Fruit fly (Drosophila melanogaster) whole organism, pupa: Measurements from ENCODE around the gene Kots.

Experiments used
- CG10348 ChIP-seq: fragments of 200-800 bp; sonication (Bioruptor generic); IDR thresholded peaks from 2 replicates; pipeline ENCODE4 v1.3.6; 2022; ENCODE audit warnings: missing biosample characterization, missing genetic modification characterization
- CG12605 ChIP-seq: fragments of 200-800 bp; sonication (Bioruptor generic); IDR thresholded peaks from 2 replicates; pipeline ENCODE4 v1.3.6; 2022; ENCODE audit warnings: missing biosample characterization, missing genetic modification characterization
- CG13204 ChIP-seq: fragments of 200-800 bp; sonication (Bioruptor generic); optimal IDR thresholded peaks from 2 replicates; lab custom pipeline; 2018; ENCODE audit warnings: missing biosample characterization, mild to moderate bottlenecking, missing genetic modification characterization, moderate library complexity
- CG14655 ChIP-seq: fragments of 200-800 bp; sonication (Bioruptor generic); optimal IDR thresholded peaks from 3 replicates; lab custom pipeline; 2017; ENCODE audit warnings: mild to moderate bottlenecking, missing biosample characterization, missing genetic modification reagents, missing genetic modification characterization
- CG15710 ChIP-seq: fragments of 200-800 bp; sonication (Bioruptor generic); optimal IDR thresholded peaks from 2 replicates; lab custom pipeline; 2018; ENCODE audit warnings: missing biosample characterization, mild to moderate bottlenecking, missing genetic modification characterization, moderate library complexity
- CG17806 ChIP-seq: fragments of 200-800 bp; sonication (Bioruptor generic); optimal IDR thresholded peaks from 2 replicates; lab custom pipeline; 2018; ENCODE audit warnings: missing biosample characterization, mild to moderate bottlenecking, missing genetic modification characterization, moderate library complexity
- CG32121 ChIP-seq: fragments of 200-800 bp; sonication (Bioruptor generic); IDR thresholded peaks from 2 replicates; pipeline ENCODE4 v1.3.6; 2022; ENCODE audit warnings: missing biosample characterization, missing genetic modification characterization
- CG34367 ChIP-seq: fragments of 200-800 bp; sonication (Bioruptor generic); optimal IDR thresholded peaks from 2 replicates; lab custom pipeline; 2018; ENCODE audit warnings: missing biosample characterization, mild to moderate bottlenecking, missing genetic modification characterization
- CG4496 ChIP-seq: fragments of 200-800 bp; sonication (Bioruptor generic); IDR thresholded peaks from 3 replicates; pipeline ENCODE4 v1.3.6; 2022; ENCODE audit warnings: missing biosample characterization, missing genetic modification characterization
- CG8159 ChIP-seq: fragments of 200-800 bp; sonication (Bioruptor generic); optimal IDR thresholded peaks from 3 replicates; lab custom pipeline; 2018; ENCODE audit warnings: missing biosample characterization, mild to moderate bottlenecking, missing genetic modification characterization, moderate library complexity
- CG8301 ChIP-seq: fragments of 200-800 bp; sonication (Bioruptor generic); optimal IDR thresholded peaks from 2 replicates; lab custom pipeline; 2018; ENCODE audit warnings: missing biosample characterization, mild to moderate bottlenecking, missing genetic modification characterization
- CG9948 ChIP-seq: fragments of 200-800 bp; sonication (Bioruptor generic); optimal IDR thresholded peaks from 2 replicates; lab custom pipeline; 2018; ENCODE audit warnings: missing biosample characterization, mild to moderate bottlenecking, missing genetic modification characterization, moderate library complexity
- EcR ChIP-seq: fragments of 200-800 bp; sonication (Bioruptor generic); optimal IDR thresholded peaks from 3 replicates; lab custom pipeline; 2019; ENCODE audit warnings: missing biosample characterization, missing genetic modification characterization, mild to moderate bottlenecking, moderate library complexity, missing genetic modification reagents
- Ets98B ChIP-seq: fragments of 200-800 bp; sonication (Bioruptor generic); IDR thresholded peaks from 2 replicates; pipeline ENCODE4 v1.3.6; 2022; ENCODE audit warnings: missing biosample characterization, missing genetic modification characterization
- Pif1A ChIP-seq: fragments of 200-800 bp; sonication (Bioruptor generic); optimal IDR thresholded peaks from 3 replicates; lab custom pipeline; 2016; ENCODE audit warnings: missing biosample characterization, missing genetic modification characterization
- Pif1B ChIP-seq: fragments of 200-800 bp; sonication (Bioruptor generic); optimal IDR thresholded peaks from 3 replicates; lab custom pipeline; 2016; ENCODE audit warnings: missing biosample characterization, missing genetic modification characterization
- Snoo ChIP-seq: fragments of 200-800 bp; sonication (Bioruptor generic); optimal IDR thresholded peaks from 3 replicates; lab custom pipeline; 2017; ENCODE audit warnings: missing biosample characterization, mild to moderate bottlenecking, missing genetic modification characterization, inconsistent platforms
- fd96Ca ChIP-seq: fragments of 200-800 bp; sonication (Bioruptor generic); IDR thresholded peaks from 3 replicates; pipeline ENCODE4 v1.3.6; 2022; ENCODE audit warnings: missing biosample characterization, missing genetic modification characterization
- gl ChIP-seq: fragments of 200-800 bp; sonication (Bioruptor generic); optimal IDR thresholded peaks from 2 replicates; lab custom pipeline; 2018; ENCODE audit warnings: missing biosample characterization, mild to moderate bottlenecking, missing genetic modification characterization
- rn ChIP-seq: fragments of 200-800 bp; sonication (Bioruptor generic); IDR thresholded peaks from 2 replicates; pipeline ENCODE4 v1.3.6; 2022; ENCODE audit warnings: missing biosample characterization, missing genetic modification characterization

The Kots gene

dm6 chr3R:13982298-13982846 lies 18.4 kb upstream of the Kots start:
- TF ChIP-seq Ets98B (GFP tag; lab: Robert Waterston, UW) (peak; percentile 15; the same call in 1 of the 2 replicates), CG13204 (peak; percentile 0), Pif1A (GFP tag; lab: Kevin White, UChicago) (no peak)

dm6 chr3R:13981584-13981983 lies 17.6 kb upstream of the Kots start:
- no peak for TF ChIP-seq rn (GFP tag; lab: Robert Waterston, UW)
- no peak for TF ChIP-seq CG15710 (tag; lab: Kevin White, UChicago)
- TF ChIP-seq EcR (GFP tag; lab: Kevin White, UChicago) = no peak
- TF ChIP-seq Pif1B (GFP tag; lab: Kevin White, UChicago) = no peak
- no peak for TF ChIP-seq Pif1A (GFP tag; lab: Kevin White, UChicago)
- no peak for TF ChIP-seq Snoo (tag; lab: Kevin White, UChicago)
- no peak for TF ChIP-seq CG4496 (GFP tag; lab: Robert Waterston, UW)
- no peak for TF ChIP-seq CG32121 (GFP tag; lab: Robert Waterston, UW)
- no peak for TF ChIP-seq fd96Ca (GFP tag; lab: Robert Waterston, UW)
- no peak for TF ChIP-seq CG13204
- no peak for TF ChIP-seq Ets98B (GFP tag; lab: Robert Waterston, UW)
- TF ChIP-seq CG34367 (tag; lab: Kevin White, UChicago) = no peak
- no peak for TF ChIP-seq gl
- no peak for TF ChIP-seq CG8159 (tag; lab: Kevin White, UChicago)
- TF ChIP-seq CG14655 (GFP tag; lab: Kevin White, UChicago) = no peak
- TF ChIP-seq CG12605 = no peak

dm6 chr3R:13980956-13981355 lies 17.0 kb upstream of the Kots start:
- TF ChIP-seq fd96Ca (GFP tag; lab: Robert Waterston, UW) (no peak), CG15710 (tag; lab: Kevin White, UChicago) (no peak), EcR (GFP tag; lab: Kevin White, UChicago) (no peak), CG8159 (tag; lab: Kevin White, UChicago) (no peak), CG14655 (GFP tag; lab: Kevin White, UChicago) (no peak), CG34367 (tag; lab: Kevin White, UChicago) (no peak), CG4496 (GFP tag; lab: Robert Waterston, UW) (no peak), CG10348 (GFP tag; lab: Robert Waterston, UW) (no peak), CG8301 (no peak), Ets98B (GFP tag; lab: Robert Waterston, UW) (no peak), rn (GFP tag; lab: Robert Waterston, UW) (no peak), Snoo (tag; lab: Kevin White, UChicago) (no peak), Pif1B (GFP tag; lab: Kevin White, UChicago) (no peak), CG9948 (tag; lab: Kevin White, UChicago) (no peak), gl (no peak), CG32121 (GFP tag; lab: Robert Waterston, UW) (no peak), CG12605 (no peak)

- TF ChIP-seq CG34367 (tag; lab: Kevin White, UChicago) = no peak
- no peak for TF ChIP-seq EcR (GFP tag; lab: Kevin White, UChicago)
- no peak for TF ChIP-seq gl
- TF ChIP-seq CG17806 = no peak
- TF ChIP-seq CG15710 (tag; lab: Kevin White, UChicago) = no peak
- TF ChIP-seq Snoo (tag; lab: Kevin White, UChicago) = no peak
- TF ChIP-seq rn (GFP tag; lab: Robert Waterston, UW) = no peak
Measured at dm6 chr3R:13978078-13978559, 14.1 kb upstream of the Kots start.

dm6 chr3R:13977126-13977991 lies 13.4 kb upstream of the Kots start:
- no peak for TF ChIP-seq CG17806
- TF ChIP-seq gl = no peak
- TF ChIP-seq Ets98B (GFP tag; lab: Robert Waterston, UW) = no peak
- no peak for TF ChIP-seq EcR (GFP tag; lab: Kevin White, UChicago)
- TF ChIP-seq CG8159 (tag; lab: Kevin White, UChicago) = no peak
- TF ChIP-seq CG9948 (tag; lab: Kevin White, UChicago) = no peak
- no peak for TF ChIP-seq CG8301
- no peak for TF ChIP-seq CG12605
- no peak for TF ChIP-seq Pif1A (GFP tag; lab: Kevin White, UChicago)
- TF ChIP-seq rn (GFP tag; lab: Robert Waterston, UW) = no peak
- no peak for TF ChIP-seq fd96Ca (GFP tag; lab: Robert Waterston, UW)

dm6 chr3R:13976070-13976492 lies 12.1 kb upstream of the Kots start:
- TF ChIP-seq CG34367 (tag; lab: Kevin White, UChicago) (no peak), Pif1A (GFP tag; lab: Kevin White, UChicago) (peak; percentile 7), Ets98B (GFP tag; lab: Robert Waterston, UW) (peak; percentile 39; the same call in 1 of the 2 replicates), CG12605 (0 out of 2 replicates have a peak, but pooled peaks have one; percentile 13), CG13204 (peak; percentile 22), EcR (GFP tag; lab: Kevin White, UChicago) (peak; percentile 85), gl (no peak)
